Fruit fly (Drosophila melanogaster): Measurements from ENCODE around the gene CG6454.

CG6454 gene

dm6 chr3R:24320342-24320711 is 28.7 kb upstream of the CG6454 start (continued):
- TF ChIP-seq BtbVII (GFP tag; optimal IDR thresholded peaks at IDR 0.05) (no peak), CG3838 (GFP tag; optimal IDR thresholded peaks at IDR 0.05) (no peak), Bgb (GFP tag; IDR thresholded peaks at IDR 0.05; ENCODE audit: partially characterized antibody) (peak; percentile 80), br (optimal IDR thresholded peaks at IDR 0.05) (no peak), dati (GFP tag; IDR thresholded peaks at IDR 0.05) (no peak), CG32772 (GFP tag; IDR thresholded peaks at IDR 0.05) (no peak), CG9215 (GFP tag; IDR thresholded peaks at IDR 0.05) (no peak), CG8765 (GFP tag; IDR thresholded peaks at IDR 0.05) (no peak), CG12769 (tag; optimal IDR thresholded peaks at IDR 0.05) (no peak)

- TF ChIP-seq fd3F (GFP tag; optimal IDR thresholded peaks at IDR 0.05) = no peak
- TF ChIP-seq Doc2 (GFP tag; IDR thresholded peaks at IDR 0.05) = no peak
- peak; percentile 64; the same call in 1 of the 2 replicates for TF ChIP-seq CG13287 (GFP tag; IDR thresholded peaks at IDR 0.05; ENCODE audit: partially characterized antibody)
- peak in 1 of 2 experiments; percentile 66 for TF ChIP-seq crp (GFP tag; optimal IDR thresholded peaks at IDR 0.05)
- TF ChIP-seq CG17612 (GFP tag; IDR thresholded peaks at IDR 0.05) = no peak
- TF ChIP-seq Stat92E (GFP tag; optimal IDR thresholded peaks at IDR 0.05) = no peak
- no peak for TF ChIP-seq slou (GFP tag; optimal IDR thresholded peaks at IDR 0.05)
- peak; percentile 7; the same call in 1 of the 2 replicates for TF ChIP-seq ato (GFP tag; IDR thresholded peaks at IDR 0.05; ENCODE audit: partially characterized antibody)
- peak; percentile 96 for TF ChIP-seq her (GFP tag; optimal IDR thresholded peaks at IDR 0.05)
- TF ChIP-seq zen2 (GFP tag; IDR thresholded peaks at IDR 0.05; ENCODE audit: partially characterized antibody) = no peak
- TF ChIP-seq CG2875 (GFP tag; optimal IDR thresholded peaks at IDR 0.05) = no peak
- no peak for TF ChIP-seq Atf3 (GFP tag; optimal IDR thresholded peaks at IDR 0.05)
- peak; percentile 14 for TF ChIP-seq CG3163 (GFP tag; optimal IDR thresholded peaks at IDR 0.05)
- TF ChIP-seq CG18011 (GFP tag; optimal IDR thresholded peaks at IDR 0.05) = no peak
- peak; percentile 64 for TF ChIP-seq Dp (GFP tag; optimal IDR thresholded peaks at IDR 0.05)
- peak; percentile 54 for TF ChIP-seq Xbp1 (GFP tag; optimal IDR thresholded peaks at IDR 0.05)
- peak; percentile 96 for TF ChIP-seq CG1792 (GFP tag; optimal IDR thresholded peaks at IDR 0.05)
- TF ChIP-seq fd96Cb (tag; optimal IDR thresholded peaks at IDR 0.05) = no peak
- TF ChIP-seq HLHmδ (GFP tag; optimal IDR thresholded peaks at IDR 0.05) = no peak
- no peak for TF ChIP-seq dpn (GFP tag; optimal IDR thresholded peaks at IDR 0.05)
- TF ChIP-seq HmgD (GFP tag; optimal IDR thresholded peaks at IDR 0.05) = peak; percentile 91
- TF ChIP-seq hb (GFP tag; IDR thresholded peaks at IDR 0.05; ENCODE audit: partially characterized antibody) = no peak
- no peak for TF ChIP-seq odd (GFP tag; optimal IDR thresholded peaks at IDR 0.05)
- TF ChIP-seq CG13424 (tag; optimal IDR thresholded peaks at IDR 0.05) = no peak
- TF ChIP-seq oc (tag; optimal IDR thresholded peaks at IDR 0.05) = no peak
- TF ChIP-seq CG31365 (tag; optimal IDR thresholded peaks at IDR 0.05) = no peak
- peak; percentile 55 for TF ChIP-seq CG10979 (tag; optimal IDR thresholded peaks at IDR 0.05)
- no peak for TF ChIP-seq otp (GFP tag; IDR thresholded peaks at IDR 0.05)
- TF ChIP-seq sisA (GFP tag; IDR thresholded peaks at IDR 0.05) = peak; percentile 57
- TF ChIP-seq CG6813 (GFP tag; optimal IDR thresholded peaks at IDR 0.05) = no peak
- TF ChIP-seq btn (GFP tag; optimal IDR thresholded peaks at IDR 0.05) = no peak
- no peak for TF ChIP-seq Fer3 (tag; optimal IDR thresholded peaks at IDR 0.05)
- TF ChIP-seq mld (GFP tag; IDR thresholded peaks at IDR 0.05; ENCODE audit: partially characterized antibody) = no peak
- TF ChIP-seq CG3726 (GFP tag; IDR thresholded peaks at IDR 0.05) = no peak
- no peak for TF ChIP-seq CG6854 (GFP tag; optimal IDR thresholded peaks at IDR 0.05)
- TF ChIP-seq CG10654 (GFP tag; optimal IDR thresholded peaks at IDR 0.05) = no peak
- no peak for TF ChIP-seq kay (GFP tag; optimal IDR thresholded peaks at IDR 0.05)
- no peak for TF ChIP-seq gce (GFP tag; IDR thresholded peaks at IDR 0.05)
- TF ChIP-seq CG4328 (GFP tag; optimal IDR thresholded peaks at IDR 0.05) = no peak
- peak; percentile 52 for TF ChIP-seq sens-2 (GFP tag; IDR thresholded peaks at IDR 0.05)
These were observed 15.7 kb upstream of the CG6454 start, which contains the start of the genes Rrp5 and Dis3 for dm6 chr3R:24333182-24333808. Rrp5 (minus strand) TSS chr3R:24333316. Dis3 (plus strand) TSS chr3R:24333433.
